Fruit fly (Drosophila melanogaster) whole organism, embryonic: ENCODE data around the gene Dus1.

Experiments
- Ada2b ChIP-seq: fragments of 200-800 bp; sonication (Bioruptor generic); IDR thresholded peaks from 2 replicates; pipeline ENCODE4 v1.3.6; 2022; ENCODE audit warnings: missing biosample characterization, missing genetic modification characterization
- Aef1 ChIP-seq: fragments of 200-800 bp; sonication (Bioruptor generic); IDR thresholded peaks from 3 replicates; pipeline ENCODE4 v1.3.6; 2022; ENCODE audit warnings: missing biosample characterization, missing genetic modification characterization
- B-H1 ChIP-seq: fragments of 200-800 bp; sonication (Bioruptor generic); IDR thresholded peaks from 3 replicates; pipeline ENCODE4 v1.3.6; 2022; ENCODE audit warnings: missing biosample characterization, missing genetic modification characterization
- B-H2 ChIP-seq: fragments of 200-800 bp; sonication (Bioruptor generic); optimal IDR thresholded peaks from 2 replicates; lab custom pipeline; 2018; ENCODE audit warnings: missing biosample characterization, mild to moderate bottlenecking, missing genetic modification characterization
- Bdp1 ChIP-seq: fragments of 200-800 bp; sonication (Bioruptor generic); optimal IDR thresholded peaks from 3 replicates; lab custom pipeline; 2016; ENCODE audit warnings: missing biosample characterization, missing genetic modification characterization
- Bgb ChIP-seq: fragments of 200-800 bp; sonication (Bioruptor generic); IDR thresholded peaks from 2 replicates; pipeline ENCODE4 v1.3.6; 2022; ENCODE audit warnings: missing biosample characterization, missing genetic modification characterization; ENCODE audit not compliant: partially characterized antibody
- Bteb2 ChIP-seq: fragments of 200-800 bp; sonication (Bioruptor generic); optimal IDR thresholded peaks from 2 replicates; lab custom pipeline; 2016; ENCODE audit warnings: missing biosample characterization, missing genetic modification characterization
- CG10267 ChIP-seq: fragments of 200-800 bp; sonication (Bioruptor generic); optimal IDR thresholded peaks from 2 replicates; lab custom pipeline; 2018; ENCODE audit warnings: missing biosample characterization, mild to moderate bottlenecking, missing genetic modification characterization, moderate library complexity
- CG11504 ChIP-seq: fragments of 200-800 bp; sonication (Bioruptor generic); optimal IDR thresholded peaks from 3 replicates; lab custom pipeline; 2019; ENCODE audit warnings: missing biosample characterization, mild to moderate bottlenecking, missing genetic modification characterization, moderate library complexity
- CG12219 ChIP-seq: fragments of 200-800 bp; sonication (Bioruptor generic); optimal IDR thresholded peaks from 3 replicates; lab custom pipeline; 2018; ENCODE audit warnings: missing biosample characterization, mild to moderate bottlenecking, missing genetic modification characterization
- CG1233 ChIP-seq: fragments of 200-800 bp; sonication (Bioruptor generic); optimal IDR thresholded peaks from 4 replicates; lab custom pipeline; 2018; ENCODE audit warnings: missing biosample characterization, mild to moderate bottlenecking, missing genetic modification characterization
- CG13296 ChIP-seq: fragments of 200-800 bp; sonication (Bioruptor generic); optimal IDR thresholded peaks from 3 replicates; lab custom pipeline; 2018; ENCODE audit warnings: missing biosample characterization, mild to moderate bottlenecking, missing genetic modification characterization
- CG1602 ChIP-seq: fragments of 200-800 bp; sonication (Bioruptor generic); optimal IDR thresholded peaks from 3 replicates; lab custom pipeline; 2016; ENCODE audit warnings: missing biosample characterization, missing genetic modification characterization
- CG17359 ChIP-seq: fragments of 200-800 bp; sonication (Bioruptor generic); optimal IDR thresholded peaks from 3 replicates; lab custom pipeline; 2018; ENCODE audit warnings: missing biosample characterization, mild to moderate bottlenecking, missing genetic modification characterization, moderate library complexity
- CG2120 ChIP-seq: fragments of 200-800 bp; sonication (Bioruptor generic); optimal IDR thresholded peaks from 3 replicates; lab custom pipeline; 2016; ENCODE audit warnings: missing biosample characterization, missing genetic modification characterization
- CG32772 ChIP-seq: fragments of 200-800 bp; sonication (Bioruptor generic); IDR thresholded peaks from 2 replicates; pipeline ENCODE4 v1.3.6; 2022; ENCODE audit warnings: missing biosample characterization, missing genetic modification characterization
- CG3281 ChIP-seq: fragments of 200-800 bp; sonication (Bioruptor generic); optimal IDR thresholded peaks from 3 replicates; lab custom pipeline; 2017; ENCODE audit warnings: missing biosample characterization, mild to moderate bottlenecking, missing genetic modification characterization
- CG3407 ChIP-seq: fragments of 200-800 bp; sonication (Bioruptor generic); optimal IDR thresholded peaks from 2 replicates; lab custom pipeline; 2018; ENCODE audit warnings: missing biosample characterization, mild to moderate bottlenecking, missing genetic modification characterization
- CG6175 ChIP-seq: fragments of 200-800 bp; sonication (Bioruptor generic); IDR thresholded peaks from 3 replicates; pipeline ENCODE4 v1.3.6; 2022; ENCODE audit warnings: missing biosample characterization, missing genetic modification characterization
- CG6689 ChIP-seq: fragments of 200-800 bp; sonication (Bioruptor generic); IDR thresholded peaks from 2 replicates; pipeline ENCODE4 v1.3.6; 2022; ENCODE audit warnings: missing biosample characterization, missing genetic modification characterization
- CG6765 ChIP-seq: fragments of 200-800 bp; sonication (Bioruptor generic); optimal IDR thresholded peaks from 3 replicates; lab custom pipeline; 2017; ENCODE audit warnings: missing biosample characterization, mild to moderate bottlenecking, missing genetic modification characterization
- GATAe ChIP-seq: fragments of 200-800 bp; sonication (Bioruptor generic); conservative IDR thresholded peaks from 2 replicates; pipeline ENCODE4 v1.3.6; 2022; ENCODE audit warnings: missing biosample characterization, missing genetic modification characterization
- HHEX ChIP-seq: fragments of 200-800 bp; sonication (Bioruptor generic); optimal IDR thresholded peaks from 3 replicates; lab custom pipeline; 2017; ENCODE audit warnings: missing biosample characterization, mild to moderate bottlenecking, missing genetic modification characterization, missing genetic modification reagents
- HmgD ChIP-seq: fragments of 200-800 bp; sonication (Bioruptor generic); optimal IDR thresholded peaks from 3 replicates; lab custom pipeline; 2016; ENCODE audit warnings: missing biosample characterization, missing genetic modification characterization
- Hr78 ChIP-seq, 2 experiments: fragments of 200-800 bp in 1 of 2; fragments of >200 bp in 1 of 2; sonication (Bioruptor generic) in 1 of 2; optimal IDR thresholded peaks; 2 replicates each; lab custom pipeline; 2017 to 2019; ENCODE audit warnings: missing biosample characterization in 2 of 2, missing genetic modification characterization in 2 of 2, mild to moderate bottlenecking in 1 of 2, moderate library complexity in 1 of 2
- Jarid2 ChIP-seq: fragments of 200-800 bp; sonication (Bioruptor generic); optimal IDR thresholded peaks from 3 replicates; lab custom pipeline; 2017; ENCODE audit warnings: mild to moderate bottlenecking, missing biosample characterization, missing genetic modification reagents, missing genetic modification characterization
- MTF-1 ChIP-seq: fragments of 200-800 bp; sonication (Bioruptor generic); optimal IDR thresholded peaks from 2 replicates; lab custom pipeline; 2018; ENCODE audit warnings: missing biosample characterization, mild to moderate bottlenecking, missing genetic modification characterization, borderline replicate concordance
- Oaz ChIP-seq: fragments of 200-800 bp; sonication (Bioruptor generic); IDR thresholded peaks from 2 replicates; pipeline ENCODE4 v1.3.6; 2022; ENCODE audit warnings: missing biosample characterization, missing genetic modification characterization
- abd-A ChIP-seq: fragments of 200-800 bp; sonication (Bioruptor generic); optimal IDR thresholded peaks from 3 replicates; lab custom pipeline; 2019; ENCODE audit warnings: missing biosample characterization, mild to moderate bottlenecking, missing genetic modification characterization, moderate library complexity
- amos ChIP-seq: fragments of 200-800 bp; sonication (Bioruptor generic); IDR thresholded peaks from 2 replicates; pipeline ENCODE4 v1.3.6; 2022; ENCODE audit warnings: missing biosample characterization, missing genetic modification characterization; ENCODE audit not compliant: partially characterized antibody
- aop ChIP-seq: fragments of 200-800 bp; sonication (Bioruptor generic); IDR thresholded peaks from 2 replicates; pipeline ENCODE4 v1.3.6; 2022; ENCODE audit warnings: missing biosample characterization, missing genetic modification characterization
- ci ChIP-seq: fragments of 200-800 bp; sonication (Bioruptor generic); IDR thresholded peaks from 3 replicates; pipeline ENCODE4 v1.3.6; 2022; ENCODE audit warnings: missing biosample characterization, missing genetic modification characterization
- cwo ChIP-seq: fragments of 200-800 bp; sonication (Bioruptor generic); optimal IDR thresholded peaks from 3 replicates; lab custom pipeline; 2017; ENCODE audit warnings: missing biosample characterization, missing genetic modification characterization, mild to moderate bottlenecking, moderate library complexity, missing genetic modification reagents
- dan ChIP-seq: fragments of 200-800 bp; sonication (Bioruptor generic); IDR thresholded peaks from 2 replicates; pipeline ENCODE4 v1.3.6; 2022; ENCODE audit warnings: missing biosample characterization, missing genetic modification characterization
- emc ChIP-seq: fragments of 200-800 bp; sonication (Bioruptor generic); optimal IDR thresholded peaks from 2 replicates; lab custom pipeline; 2016; ENCODE audit warnings: missing biosample characterization, missing genetic modification characterization
- ewg ChIP-seq: fragments of 200-800 bp; sonication (Bioruptor generic); optimal IDR thresholded peaks from 3 replicates; lab custom pipeline; 2017; ENCODE audit warnings: mild to moderate bottlenecking, missing biosample characterization, missing genetic modification reagents, missing genetic modification characterization
- fru ChIP-seq: fragments of >200 bp; optimal IDR thresholded peaks from 2 replicates; lab custom pipeline; 2017
- gem ChIP-seq: fragments of 200-800 bp; sonication (Bioruptor generic); optimal IDR thresholded peaks from 2 replicates; lab custom pipeline; 2019; ENCODE audit warnings: missing biosample characterization, mild to moderate bottlenecking, missing genetic modification characterization, moderate library complexity
- h ChIP-seq: fragments of >200 bp; optimal IDR thresholded peaks from 2 replicates; lab custom pipeline; 2017
- mam ChIP-seq: fragments of 200-800 bp; sonication (Bioruptor generic); optimal IDR thresholded peaks from 3 replicates; lab custom pipeline; 2016; ENCODE audit warnings: missing biosample characterization, missing genetic modification characterization
- mld ChIP-seq: fragments of 200-800 bp; sonication (Bioruptor generic); IDR thresholded peaks from 3 replicates; pipeline ENCODE4 v1.3.6; 2022; ENCODE audit warnings: missing biosample characterization, missing genetic modification characterization; ENCODE audit not compliant: partially characterized antibody
- pho ChIP-seq: fragments of 200-800 bp; sonication (Bioruptor generic); optimal IDR thresholded peaks from 2 replicates; lab custom pipeline; 2016; ENCODE audit warnings: missing biosample characterization, missing genetic modification characterization
- phol ChIP-seq: fragments of 200-800 bp; sonication (Bioruptor generic); optimal IDR thresholded peaks from 3 replicates; lab custom pipeline; 2018; ENCODE audit warnings: missing biosample characterization, mild to moderate bottlenecking, missing genetic modification characterization, moderate library complexity
- toy ChIP-seq: fragments of 200-800 bp; sonication (Bioruptor generic); IDR thresholded peaks from 2 replicates; pipeline ENCODE4 v1.3.6; 2022; ENCODE audit warnings: missing biosample characterization, missing genetic modification characterization
- trem ChIP-seq: fragments of 200-800 bp; optimal IDR thresholded peaks from 3 replicates; lab custom pipeline; 2019; ENCODE audit warnings: missing biosample characterization, mild to moderate bottlenecking, missing genetic modification characterization, moderate library complexity
- unc-4 ChIP-seq: fragments of 200-800 bp; sonication (Bioruptor generic); IDR thresholded peaks from 2 replicates; pipeline ENCODE4 v1.3.6; 2022; ENCODE audit warnings: missing biosample characterization, missing genetic modification characterization; ENCODE audit not compliant: partially characterized antibody
- vfl ChIP-seq: fragments of 200-800 bp; sonication (Bioruptor generic); optimal IDR thresholded peaks from 2 replicates; lab custom pipeline; 2016; ENCODE audit warnings: missing biosample characterization, missing genetic modification characterization
- vvl ChIP-seq: fragments of 200-800 bp; sonication (Bioruptor generic); IDR thresholded peaks from 2 replicates; pipeline ENCODE4 v1.3.6; 2022; ENCODE audit warnings: missing biosample characterization, missing genetic modification characterization
- zen ChIP-seq: fragments of 200-800 bp; sonication (Bioruptor generic); optimal IDR thresholded peaks from 3 replicates; lab custom pipeline; 2018; ENCODE audit warnings: missing biosample characterization, mild to moderate bottlenecking, missing genetic modification characterization, moderate library complexity

Dus1 gene

dm6 chr2L:224599-225385 lies 46.8 kb downstream of the Dus1 start (continued):
- no peak for TF ChIP-seq dan (GFP tag; lab: Robert Waterston, UW)
- no peak for TF ChIP-seq Hr78 (GFP tag; optimal IDR thresholded peaks at IDR 0.05; lab: Kevin White, UChicago)
- no peak for TF ChIP-seq phol (tag; lab: Kevin White, UChicago)
- TF ChIP-seq CG13296 (GFP tag; lab: Kevin White, UChicago) = peak; percentile 72
- TF ChIP-seq toy (GFP tag; lab: Robert Waterston, UW) = no peak
- no peak for TF ChIP-seq aop (GFP tag; lab: Robert Waterston, UW)
- no peak for TF ChIP-seq h (lab: Kevin White, UChicago)
- 0 out of 3 replicates have a peak, but pooled peaks have one; percentile 48 for TF ChIP-seq B-H1 (GFP tag; lab: Robert Waterston, UW)
- TF ChIP-seq emc = no peak
- no peak for TF ChIP-seq abd-A (tag; lab: Kevin White, UChicago)
- TF ChIP-seq amos = no peak
- no peak for TF ChIP-seq fru
- peak; percentile 61 for TF ChIP-seq Aef1 (GFP tag; lab: Robert Waterston, UW)
- peak; percentile 38 for TF ChIP-seq Bdp1
- peak; percentile 68 for TF ChIP-seq cwo (GFP tag; lab: Kevin White, UChicago)
- peak; percentile 73 for TF ChIP-seq gem (tag; lab: Kevin White, UChicago)
- TF ChIP-seq unc-4 (GFP tag; lab: Robert Waterston, UW) = no peak
- TF ChIP-seq CG32772 (GFP tag; lab: Robert Waterston, UW) = peak; percentile 60; the same call in 1 of the 2 replicates
- TF ChIP-seq HHEX (GFP tag; lab: Kevin White, UChicago) = peak; percentile 43
- TF ChIP-seq zen = no peak
- no peak for TF ChIP-seq CG6175 (GFP tag; lab: Robert Waterston, UW)
- peak; percentile 41 for TF ChIP-seq CG1602 (GFP tag; lab: Kevin White, UChicago)
- no peak for TF ChIP-seq Bgb
- TF ChIP-seq HmgD (GFP tag; lab: Kevin White, UChicago) = no peak
- peak; percentile 47 for TF ChIP-seq CG12219 (GFP tag; lab: Kevin White, UChicago)
- TF ChIP-seq CG3407 (GFP tag; lab: Kevin White, UChicago) = peak; percentile 66
- peak; percentile 69 for TF ChIP-seq Ada2b
- TF ChIP-seq vfl (GFP tag; lab: Kevin White, UChicago) = peak; percentile 16
- TF ChIP-seq mam (GFP tag; lab: Kevin White, UChicago) = peak; percentile 60
- TF ChIP-seq mld (GFP tag; lab: Robert Waterston, UW) = no peak
- TF ChIP-seq B-H2 = peak; percentile 37
- no peak for TF ChIP-seq Jarid2 (GFP tag; lab: Kevin White, UChicago)
- peak; percentile 33 for TF ChIP-seq pho (GFP tag; lab: Kevin White, UChicago)
- TF ChIP-seq CG17359 (tag; lab: Kevin White, UChicago) = peak; percentile 60
- TF ChIP-seq CG6689 (GFP tag; lab: Robert Waterston, UW) = peak; percentile 45
- no peak for TF ChIP-seq CG3281
- TF ChIP-seq GATAe (GFP tag; lab: Robert Waterston, UW) = no peak
- peak; percentile 80 for TF ChIP-seq CG2120 (GFP tag; lab: Kevin White, UChicago)
- no peak for TF ChIP-seq ewg (GFP tag; lab: Kevin White, UChicago)
- TF ChIP-seq Oaz (GFP tag; lab: Robert Waterston, UW) = no peak
- TF ChIP-seq MTF-1 (GFP tag; lab: Kevin White, UChicago) = peak; percentile 34
- peak; percentile 36 for TF ChIP-seq CG10267 (tag; lab: Kevin White, UChicago)
- TF ChIP-seq vvl (GFP tag; lab: Robert Waterston, UW) = peak; percentile 49; the same call in 1 of the 2 replicates
- TF ChIP-seq CG11504 (tag; lab: Kevin White, UChicago) = no peak
- TF ChIP-seq ci (GFP tag; lab: Robert Waterston, UW) = peak; percentile 59; the same call in 2 of the 3 replicates
- no peak for TF ChIP-seq trem (tag; lab: Kevin White, UChicago)
- peak; percentile 19 for TF ChIP-seq Bteb2 (GFP tag; lab: Kevin White, UChicago)
- no peak for TF ChIP-seq CG1233 (GFP tag; lab: Kevin White, UChicago)
- peak; percentile 65 for TF ChIP-seq CG6765 (GFP tag; lab: Kevin White, UChicago)
